Fruit fly (Drosophila melanogaster) whole organism, wandering third instar larva: ENCODE results near the gene Sfp87B.

ENCODE experiments used
- CG32264 ChIP-seq: fragments of 200-800 bp; sonication (Bioruptor generic); optimal IDR thresholded peaks from 2 replicates; lab custom pipeline; 2016; ENCODE audit warnings: missing biosample characterization, missing genetic modification characterization
- CG9705 ChIP-seq: fragments of 200-800 bp; sonication (Bioruptor generic); optimal IDR thresholded peaks from 2 replicates; lab custom pipeline; 2018; ENCODE audit warnings: missing biosample characterization, mild to moderate bottlenecking, missing genetic modification characterization
- CrebA ChIP-seq: fragments of 200-800 bp; sonication (Bioruptor generic); optimal IDR thresholded peaks from 2 replicates; lab custom pipeline; 2016; ENCODE audit warnings: missing biosample characterization, mild to moderate bottlenecking, missing genetic modification characterization, borderline replicate concordance
- Dfd ChIP-seq: fragments of >200 bp; optimal IDR thresholded peaks from 2 replicates; lab custom pipeline; 2017; ENCODE audit warnings: missing biosample characterization, missing genetic modification characterization
- GATAd ChIP-seq: sonication (Bioruptor generic); optimal IDR thresholded peaks from 2 replicates; lab custom pipeline; 2016; ENCODE audit warnings: missing biosample characterization, missing genetic modification characterization
- HLH106 ChIP-seq: fragments of 200-800 bp; optimal IDR thresholded peaks from 3 replicates; lab custom pipeline; 2019; ENCODE audit warnings: missing biosample characterization, mild to moderate bottlenecking, missing genetic modification characterization, moderate library complexity
- Hnf4 ChIP-seq: fragments of 200-800 bp; sonication (Bioruptor generic); optimal IDR thresholded peaks from 2 replicates; lab custom pipeline; 2016; ENCODE audit warnings: missing biosample characterization, mild to moderate bottlenecking, missing genetic modification characterization
- Hr78 ChIP-seq: fragments of >200 bp; optimal IDR thresholded peaks from 2 replicates; lab custom pipeline; 2017; ENCODE audit warnings: missing biosample characterization, missing genetic modification characterization
- Hr83 ChIP-seq: fragments of 200-300 bp; sonication (Bioruptor generic); optimal IDR thresholded peaks from 2 replicates; lab custom pipeline; 2016; ENCODE audit warnings: missing biosample characterization, mild to moderate bottlenecking, missing genetic modification characterization, moderate library complexity; ENCODE audit not compliant: poor library complexity, severe bottlenecking
- Jra ChIP-seq: sonication (Bioruptor generic); optimal IDR thresholded peaks from 2 replicates; lab custom pipeline; 2016; ENCODE audit warnings: missing biosample characterization, missing genetic modification characterization
- Mio ChIP-seq: sonication (Bioruptor generic); optimal IDR thresholded peaks from 2 replicates; lab custom pipeline; 2016; ENCODE audit warnings: missing biosample characterization, missing genetic modification characterization
- Myc ChIP-seq: fragments of >200 bp; optimal IDR thresholded peaks from 2 replicates; lab custom pipeline; 2017
- N ChIP-seq: fragments of >200 bp; optimal IDR thresholded peaks from 2 replicates; lab custom pipeline; 2018; ENCODE audit warnings: missing biosample characterization, missing external identifiers, missing genetic modification characterization
- OdsH ChIP-seq: fragments of 200-800 bp; sonication (Bioruptor generic); optimal IDR thresholded peaks from 2 replicates; lab custom pipeline; 2016; ENCODE audit warnings: missing biosample characterization, mild to moderate bottlenecking, missing genetic modification characterization
- Rel ChIP-seq, 2 experiments: fragments of 200-800 bp; sonication (Bioruptor generic) in 1 of 2; optimal IDR thresholded peaks; 2 replicates in 1 of 2; 3 replicates in 1 of 2; lab custom pipeline; 2016 to 2019; ENCODE audit warnings: mild to moderate bottlenecking in 2 of 2, missing biosample characterization in 2 of 2, missing genetic modification characterization in 2 of 2, moderate library complexity in 1 of 2
- Vsx2 ChIP-seq: fragments of 200-300, 225-300 bp; sonication (Bioruptor generic); optimal IDR thresholded peaks from 2 replicates; lab custom pipeline; 2018; ENCODE audit warnings: missing biosample characterization, missing genetic modification characterization; ENCODE audit not compliant: partially characterized antibody
- br ChIP-seq: fragments of 200-800 bp; sonication (Bioruptor generic); optimal IDR thresholded peaks from 2 replicates; lab custom pipeline; 2016; ENCODE audit warnings: missing biosample characterization, missing genetic modification characterization
- brk ChIP-seq: fragments of 200-800 bp; sonication (Bioruptor generic); optimal IDR thresholded peaks from 2 replicates; lab custom pipeline; 2016; ENCODE audit warnings: missing biosample characterization, mild to moderate bottlenecking, missing genetic modification characterization
- dmrt93B ChIP-seq: fragments of 200-800 bp; sonication (Bioruptor generic); optimal IDR thresholded peaks from 2 replicates; lab custom pipeline; 2018; ENCODE audit warnings: missing biosample characterization, mild to moderate bottlenecking, missing genetic modification characterization
- dsf ChIP-seq: sonication (Bioruptor generic); optimal IDR thresholded peaks from 2 replicates; lab custom pipeline; 2016; ENCODE audit warnings: missing biosample characterization, missing genetic modification characterization, borderline replicate concordance
- ey ChIP-seq: fragments of 200-800 bp; sonication (Bioruptor generic); optimal IDR thresholded peaks from 2 replicates; lab custom pipeline; 2016; ENCODE audit warnings: missing biosample characterization, missing genetic modification characterization
- foxo ChIP-seq, 2 experiments: fragments of 200-800 bp; sonication (Bioruptor generic); optimal IDR thresholded peaks; 2 replicates in 1 of 2; 3 replicates in 1 of 2; lab custom pipeline; 2016 to 2017; ENCODE audit warnings: missing biosample characterization in 2 of 2, missing genetic modification characterization in 2 of 2
- h ChIP-seq: fragments of 200-800 bp; sonication (Bioruptor generic); optimal IDR thresholded peaks from 3 replicates; lab custom pipeline; 2016; ENCODE audit warnings: missing biosample characterization, mild to moderate bottlenecking, missing genetic modification characterization
- jim ChIP-seq: fragments of 175-275, 200-325 bp; sonication (Bioruptor generic); optimal IDR thresholded peaks from 2 replicates; lab custom pipeline; 2016; ENCODE audit warnings: missing biosample characterization, mild to moderate bottlenecking, missing genetic modification characterization
- pan ChIP-seq: fragments of >200 bp; optimal IDR thresholded peaks from 2 replicates; lab custom pipeline; 2017
- psq ChIP-seq: fragments of 200-800 bp; sonication (Bioruptor generic); optimal IDR thresholded peaks from 3 replicates; lab custom pipeline; 2017; ENCODE audit warnings: missing biosample characterization, mild to moderate bottlenecking, missing genetic modification characterization, moderate library complexity
- rgr ChIP-seq: fragments of 200-800 bp; sonication (Bioruptor generic); optimal IDR thresholded peaks from 3 replicates; lab custom pipeline; 2016; ENCODE audit warnings: missing biosample characterization, mild to moderate bottlenecking, missing genetic modification characterization
- sage ChIP-seq: fragments of 200-800 bp; sonication (Bioruptor generic); optimal IDR thresholded peaks from 2 replicates; lab custom pipeline; 2016; ENCODE audit warnings: missing biosample characterization, mild to moderate bottlenecking, missing genetic modification characterization
- sv ChIP-seq: fragments of 200-800 bp; sonication (Bioruptor generic); optimal IDR thresholded peaks from 3 replicates; lab custom pipeline; 2016; ENCODE audit warnings: missing biosample characterization, missing genetic modification characterization
- usp ChIP-seq: fragments of >200 bp; optimal IDR thresholded peaks from 2 replicates; lab custom pipeline; 2017; ENCODE audit warnings: missing biosample characterization, missing genetic modification characterization
- woc ChIP-seq: sonication (Bioruptor generic); optimal IDR thresholded peaks from 2 replicates; lab custom pipeline; 2016; ENCODE audit warnings: missing biosample characterization, mild to moderate bottlenecking, missing genetic modification characterization

Sfp87B gene

DNA sequence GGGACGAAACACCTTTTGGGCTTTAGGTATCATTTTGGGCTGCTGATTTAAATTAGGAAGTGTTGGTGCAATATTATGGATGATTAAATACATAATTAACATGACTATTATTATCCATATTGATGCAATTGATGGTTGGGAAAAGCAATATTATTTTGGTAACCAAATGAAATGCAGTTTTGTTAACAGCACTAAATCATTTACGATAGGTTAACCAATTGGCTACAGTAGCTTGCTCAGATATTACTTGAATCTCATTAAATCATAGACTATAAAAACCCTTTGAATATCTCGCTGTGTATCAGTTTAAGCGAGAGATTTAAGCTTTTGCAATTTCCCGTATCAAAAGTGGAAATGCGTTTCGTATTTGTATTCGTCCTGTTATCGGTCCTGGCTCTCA, at the start of gene Sfp87B:
Gene Sfp87B (plus strand): TSS at position 301 of the 400 bp plus-strand sequence.
- TF ChIP-seq Hr83 (no peak), brk (no peak), ey (GFP tag; lab: Kevin White, UChicago) (no peak), pan (lab: Kevin White, UChicago) (no peak), foxo (GFP tag; optimal IDR thresholded peaks at IDR 0.05; lab: Kevin White, UChicago) (no peak), Hr78 (no peak), dsf (GFP tag; lab: Kevin White, UChicago) (no peak), h (GFP tag; lab: Kevin White, UChicago) (no peak)

DNA sequence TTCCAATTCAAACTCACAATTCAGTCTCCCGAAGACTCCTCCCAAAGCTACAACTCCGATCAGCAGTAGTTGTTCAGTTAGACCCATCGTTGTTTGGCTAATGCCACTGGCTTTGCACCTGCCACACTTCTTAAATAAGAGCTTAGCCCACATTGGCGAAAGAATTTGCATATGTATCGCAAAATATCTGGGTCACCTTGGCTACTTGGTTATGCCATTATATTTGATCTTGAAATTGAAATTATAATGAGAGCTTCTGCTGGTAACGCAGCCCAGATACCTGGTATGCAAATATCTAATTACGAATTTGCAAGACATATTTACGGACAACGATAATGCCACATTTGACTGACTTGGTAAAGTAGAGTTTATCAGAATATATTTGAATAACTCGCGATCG, 48.0 kb upstream of the Sfp87B start, which contains the start of gene CG17404:
Gene CG17404 (minus strand): TSS at position 101 of the 400 bp plus-strand sequence.
- TF ChIP-seq OdsH (no peak), br (GFP tag; lab: Kevin White, UChicago) (no peak), usp (GFP tag; lab: Kevin White, UChicago) (no peak), HLH106 (tag; lab: Kevin White, UChicago) (no peak), N (GFP tag; lab: Kevin White, UChicago) (no peak), CrebA (GFP tag; lab: Kevin White, UChicago) (no peak), Vsx2 (GFP tag; lab: Kevin White, UChicago) (no peak), GATAd (no peak), Myc (no peak)

DNA sequence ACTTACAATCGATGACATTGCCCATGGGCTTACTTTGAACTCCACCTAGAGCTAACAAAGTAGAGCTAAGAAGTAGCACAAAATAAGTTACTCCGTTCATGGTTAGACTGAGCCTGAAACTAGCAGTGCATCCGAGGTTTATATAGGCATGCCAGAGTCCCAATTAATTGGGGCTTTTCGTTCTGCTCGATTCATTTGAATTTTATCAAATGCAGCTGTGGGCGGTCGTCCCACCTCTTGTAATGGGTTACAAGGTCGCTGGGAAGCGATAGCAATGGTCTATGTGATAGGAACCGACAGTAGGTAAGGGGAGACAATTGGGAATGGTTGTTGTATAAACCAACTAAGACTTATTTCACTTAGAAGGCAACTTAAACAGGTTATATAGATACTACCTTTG, 46.7 kb upstream of the Sfp87B start, which contains the start of gene CG12256:
Gene CG12256 (minus strand): TSS at position 101 of the 400 bp plus-strand sequence.
- TF ChIP-seq Hnf4 (GFP tag; lab: Kevin White, UChicago) (no peak), pan (lab: Kevin White, UChicago) (no peak), woc (GFP tag; lab: Kevin White, UChicago) (no peak), Hr83 (no peak), GATAd (no peak), rgr (no peak), dmrt93B (no peak), jim (no peak), Hr78 (no peak), Rel (GFP tag; optimal IDR thresholded peaks at IDR 0.05; lab: Kevin White, UChicago) (no peak), Rel (tag; optimal IDR thresholded peaks at IDR 0.05; lab: Kevin White, UChicago) (no peak), usp (GFP tag; lab: Kevin White, UChicago) (no peak), ey (GFP tag; lab: Kevin White, UChicago) (no peak)
- TF ChIP-seq, all 38 proteins: peak for 0

DNA sequence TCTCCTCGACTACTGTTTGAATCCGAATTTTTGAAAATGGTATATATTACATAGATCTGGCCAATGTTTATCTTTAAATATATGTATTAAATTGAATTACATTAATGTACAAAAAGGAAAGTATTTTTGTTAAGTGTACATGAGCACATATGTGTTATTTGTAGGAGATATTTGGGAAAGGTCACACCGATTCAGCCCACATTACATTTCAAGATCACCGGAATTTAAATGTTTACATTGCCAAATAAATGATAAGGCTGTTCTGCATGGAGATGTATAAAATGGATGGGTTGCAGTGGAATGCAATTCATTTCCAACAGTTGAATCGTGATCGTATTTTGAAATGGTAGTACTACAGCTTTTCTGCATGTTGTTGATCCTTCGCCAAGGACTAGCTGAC, 43.8 kb upstream of the Sfp87B start, which contains the start of gene CG3916:
Gene CG3916 (plus strand): TSS at position 301 of the 400 bp plus-strand sequence.
- TF ChIP-seq usp (GFP tag; lab: Kevin White, UChicago): no peak
- TF ChIP-seq woc (GFP tag; lab: Kevin White, UChicago): no peak
- no peak for TF ChIP-seq Mio (GFP tag; lab: Kevin White, UChicago)
- TF ChIP-seq Myc: no peak
- no peak for TF ChIP-seq ey (GFP tag; lab: Kevin White, UChicago)
- no peak for TF ChIP-seq rgr
- no peak for TF ChIP-seq h (GFP tag; lab: Kevin White, UChicago)
- TF ChIP-seq CrebA (GFP tag; lab: Kevin White, UChicago): no peak
- TF ChIP-seq CG9705 (GFP tag; lab: Kevin White, UChicago): no peak
- TF ChIP-seq psq: no peak
- no peak for TF ChIP-seq Hnf4 (GFP tag; lab: Kevin White, UChicago)
- TF ChIP-seq sage: no peak
- no peak for TF ChIP-seq Hr83
- no peak for TF ChIP-seq OdsH
- TF ChIP-seq, all 38 proteins: peak for 0

- TF ChIP-seq dmrt93B (no peak), GATAd (no peak), N (GFP tag; lab: Kevin White, UChicago) (no peak), brk (no peak)
These were observed 40.3 kb upstream of the Sfp87B start, which contains the start of gene Pglym87 for dm6 chr3R:12232629-12233028. Gene Pglym87 (minus strand): TSS chr3R:12232729.

DNA sequence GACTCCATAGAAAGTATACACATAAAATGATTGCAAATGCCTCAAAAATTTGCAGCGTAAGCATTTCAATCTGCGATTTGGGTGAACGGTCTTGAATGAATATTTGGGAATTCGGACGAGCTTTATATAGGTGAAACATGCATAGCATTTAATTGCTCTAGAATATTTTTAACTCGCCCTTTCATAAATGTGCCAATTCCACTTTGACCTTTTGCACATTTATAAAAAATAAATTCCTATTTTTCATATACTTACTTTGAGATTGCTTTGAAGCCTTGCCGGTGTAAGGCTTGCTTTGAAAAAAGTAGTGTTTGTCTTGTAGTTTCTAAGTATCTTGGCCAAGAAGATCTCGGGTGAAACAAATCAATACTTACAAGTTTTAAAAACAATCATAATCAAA, 38.3 kb upstream of the Sfp87B start, which contains the start of gene Cyp313a5:
Gene Cyp313a5 (minus strand): TSS at position 101 of the 400 bp plus-strand sequence.
- TF ChIP-seq Myc (no peak), br (GFP tag; lab: Kevin White, UChicago) (no peak), Dfd (no peak), dmrt93B (no peak), CG32264 (GFP tag; lab: Kevin White, UChicago) (no peak), ey (GFP tag; lab: Kevin White, UChicago) (no peak), pan (lab: Kevin White, UChicago) (no peak), dsf (GFP tag; lab: Kevin White, UChicago) (no peak), Jra (no peak), sv (no peak), woc (GFP tag; lab: Kevin White, UChicago) (no peak), Mio (GFP tag; lab: Kevin White, UChicago) (no peak)
